Worm (Caenorhabditis elegans): ENCODE measurements around the gene pgam-5.

pgam-5 gene

DNA sequence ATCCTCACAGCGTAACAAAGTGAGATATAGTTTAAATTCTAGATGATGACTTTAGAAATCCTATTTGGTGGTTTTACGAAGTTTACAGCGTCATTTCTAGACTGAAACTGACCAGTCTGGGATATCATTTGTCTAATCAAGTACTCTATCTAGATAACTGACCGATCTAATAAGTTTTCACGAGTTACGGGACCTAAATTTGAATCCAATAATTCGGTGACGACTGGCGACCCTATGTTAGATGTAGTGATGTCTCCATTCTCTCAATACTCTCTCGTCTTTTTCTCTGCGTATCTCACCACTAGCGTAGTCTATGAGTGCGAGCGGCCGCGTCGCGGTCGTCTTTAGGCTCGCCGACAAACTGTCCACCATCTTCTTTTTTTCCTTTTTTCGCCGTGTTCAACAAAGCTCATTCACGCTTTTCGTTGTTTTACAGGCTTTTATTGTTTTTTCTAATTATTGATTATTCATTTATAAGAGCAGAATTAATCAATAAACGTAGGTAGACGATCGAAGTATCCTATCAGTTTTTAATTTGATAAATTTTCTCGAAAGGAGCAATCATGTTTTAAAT lies 16.9 kb upstream of the pgam-5 start (continued):
- no peak for TF ChIP-seq die-1 (tag; optimal IDR thresholded peaks at IDR 0.05)
- no peak for TF ChIP-seq hrde-1 (tag; optimal IDR thresholded peaks at IDR 0.05; ENCODE audit: borderline replicate concordance)
- no peak for TF ChIP-seq attf-6 (GFP tag; IDR thresholded peaks at IDR 0.05)

DNA sequence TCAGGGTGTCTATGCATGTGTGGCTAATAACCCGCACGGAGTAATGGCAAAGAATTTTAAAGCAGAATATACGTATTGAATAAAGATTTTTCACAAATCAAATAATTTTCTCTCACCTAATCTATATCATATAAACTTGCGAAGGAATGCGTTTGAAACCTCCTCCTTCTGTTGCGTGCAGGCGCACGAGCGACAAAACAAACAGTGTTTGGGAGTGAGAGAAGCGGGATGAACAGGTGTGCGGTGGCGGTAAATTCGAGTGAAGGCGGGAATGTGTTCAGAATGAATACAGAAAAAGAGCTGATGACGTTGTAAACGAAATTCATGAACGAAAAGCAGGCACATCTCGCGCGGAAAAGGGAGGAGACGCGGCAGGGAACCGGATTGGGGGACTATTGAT lies 15.8 kb upstream of the pgam-5 start:
- TF ChIP-seq efl-1 (GFP tag; optimal IDR thresholded peaks at IDR 0.05) (peak; percentile 13), egl-44 (GFP tag; IDR thresholded peaks at IDR 0.05) (no peak)

DNA sequence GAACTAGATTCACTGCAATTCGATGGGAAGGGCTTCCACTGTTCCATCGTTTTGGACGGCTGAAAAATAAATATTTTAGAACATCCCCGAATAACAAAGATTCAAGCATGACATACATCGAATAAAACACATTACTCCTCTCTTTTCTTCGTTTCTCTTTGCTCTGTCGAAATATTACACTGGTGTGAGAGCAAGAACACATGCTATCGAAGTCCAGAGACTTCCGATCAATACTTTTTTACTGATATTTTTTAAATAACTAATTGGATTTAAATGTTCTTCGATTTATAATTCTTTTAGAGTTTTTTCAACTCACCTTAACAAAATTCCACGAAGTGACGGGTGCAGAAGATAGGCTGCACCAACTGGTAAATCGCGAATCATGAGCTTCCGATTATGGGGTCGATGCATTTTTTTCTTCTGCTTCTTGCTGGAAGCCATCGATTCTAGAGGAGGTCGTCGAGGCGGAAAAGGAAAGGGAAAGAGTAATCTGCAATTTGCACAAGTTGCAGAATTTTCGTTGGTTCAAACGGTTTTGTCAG lies 14.8 kb upstream of the pgam-5 start, which contains the start of the genes oig-4 and R07G3.7:
oig-4 (plus strand) TSS at position 301 of the 542 bp plus-strand sequence.
R07G3.7 (minus strand) TSS at position 492 of the 542 bp plus-strand sequence.
- no peak for TF ChIP-seq nfya-1 (tag; optimal IDR thresholded peaks at IDR 0.05; ENCODE audit: borderline replicate concordance, insufficient read depth)
- TF ChIP-seq cebp-2 (GFP tag; IDR thresholded peaks at IDR 0.05): no peak
- TF ChIP-seq F10E7.11 (tag; optimal IDR thresholded peaks at IDR 0.05): no peak
- no peak for TF ChIP-seq mes-4 (tag; optimal IDR thresholded peaks at IDR 0.05)
- no peak for TF ChIP-seq B0261.1 (tag; optimal IDR thresholded peaks at IDR 0.05)
- no peak for TF ChIP-seq nfyb-1 (GFP tag; IDR thresholded peaks at IDR 0.05)
- TF ChIP-seq aptf-2 (GFP tag; conservative IDR thresholded peaks at IDR 0.05): no peak
- TF ChIP-seq mxl-1 (tag; optimal IDR thresholded peaks at IDR 0.05): no peak
- no peak for TF ChIP-seq hsf-1 (GFP tag; IDR thresholded peaks at IDR 0.05)
- no peak for TF ChIP-seq F37B4.10 (GFP tag; IDR thresholded peaks at IDR 0.05)
- no peak for TF ChIP-seq lag-1 (GFP tag; IDR thresholded peaks at IDR 0.05)
- no peak for TF ChIP-seq dpff-1 (tag; optimal IDR thresholded peaks at IDR 0.05)
- no peak for TF ChIP-seq attf-3 (GFP tag; conservative IDR thresholded peaks at IDR 0.05)
- no peak for TF ChIP-seq snpc-3.4 (tag; optimal IDR thresholded peaks at IDR 0.05)
- TF ChIP-seq zfh-2 (GFP tag; conservative IDR thresholded peaks at IDR 0.05): no peak

DNA sequence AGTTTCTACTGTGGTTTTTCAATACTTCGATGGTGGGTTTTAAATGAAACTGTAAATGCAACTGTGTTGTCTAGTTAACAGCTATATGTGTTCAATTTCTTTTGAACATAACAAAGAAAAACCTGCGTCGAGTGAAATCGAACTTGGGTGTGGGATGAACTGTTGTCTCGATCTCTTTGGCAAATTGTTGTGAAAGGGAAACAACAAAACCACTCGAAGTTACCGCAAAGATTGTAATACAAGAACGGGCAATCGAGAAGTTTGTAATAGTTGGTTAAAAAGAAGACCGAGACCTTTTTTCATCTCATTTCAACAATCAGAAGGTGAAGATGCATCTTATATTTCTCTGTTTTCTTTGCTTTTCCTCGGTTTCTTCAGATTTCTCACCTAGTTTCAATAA lies 9.4 kb upstream of the pgam-5 start, which contains the start of gene lips-17:
lips-17 (plus strand) TSS at position 301 of the 400 bp plus-strand sequence.
- no peak for TF ChIP-seq chd-7 (tag; optimal IDR thresholded peaks at IDR 0.05)
- no peak for TF ChIP-seq ceh-91 (GFP tag; IDR thresholded peaks at IDR 0.05)
- TF ChIP-seq F37B4.10 (GFP tag; IDR thresholded peaks at IDR 0.05): no peak
- no peak for TF ChIP-seq ztf-28 (GFP tag; IDR thresholded peaks at IDR 0.05)
- TF ChIP-seq F10E7.11 (tag; optimal IDR thresholded peaks at IDR 0.05): no peak
- TF ChIP-seq madf-8 (GFP tag; conservative IDR thresholded peaks at IDR 0.05): no peak
- no peak for TF ChIP-seq nhr-179 (tag; optimal IDR thresholded peaks at IDR 0.05)
- TF ChIP-seq aptf-2 (GFP tag; conservative IDR thresholded peaks at IDR 0.05): no peak
- TF ChIP-seq repo-1 (tag; optimal IDR thresholded peaks at IDR 0.05): no peak
- TF ChIP-seq hlh-26 (GFP tag; conservative IDR thresholded peaks at IDR 0.05): no peak
- TF ChIP-seq attf-3 (GFP tag; conservative IDR thresholded peaks at IDR 0.05): no peak
- no peak for TF ChIP-seq lin-26 (GFP tag; IDR thresholded peaks at IDR 0.05)
- no peak for TF ChIP-seq lsy-27 (tag; optimal IDR thresholded peaks at IDR 0.05; ENCODE audit: borderline replicate concordance, insufficient read depth)
- no peak for TF ChIP-seq ccch-3 (GFP tag; optimal IDR thresholded peaks at IDR 0.05)
- TF ChIP-seq ceh-100 (GFP tag; IDR thresholded peaks at IDR 0.05): no peak
- no peak for TF ChIP-seq nfya-1 (tag; optimal IDR thresholded peaks at IDR 0.05; ENCODE audit: borderline replicate concordance, insufficient read depth)
- no peak for TF ChIP-seq Y79H2A.3 (GFP tag; conservative IDR thresholded peaks at IDR 0.05)
- no peak for TF ChIP-seq madf-10 (tag; optimal IDR thresholded peaks at IDR 0.05)
- no peak for TF ChIP-seq F39B2.1 (GFP tag; IDR thresholded peaks at IDR 0.05)
